Worm (Caenorhabditis elegans) whole organism, midembryonic: ENCODE results near the gene T25G12.3.

ENCODE experiments used
- T22C8.4 ChIP-seq: fragments of 200-800 bp; sonication (Bioruptor generic); IDR thresholded peaks from 2 replicates; pipeline ENCODE4 v1.3.6; 2022; ENCODE audit warnings: missing genetic modification characterization, missing compliant biosample characterization
- cog-1 ChIP-seq: sonication (generic microtip); optimal IDR thresholded peaks from 2 replicates; lab custom pipeline; 2016; ENCODE audit warnings: missing genetic modification characterization, missing compliant biosample characterization
- flt-1 ChIP-seq: fragments of 200-800 bp; sonication (Bioruptor generic); IDR thresholded peaks from 2 replicates; pipeline ENCODE4 v1.3.6; 2022; ENCODE audit warnings: missing genetic modification characterization, missing compliant biosample characterization
- klf-2 ChIP-seq: fragments of 200-800 bp; sonication (Bioruptor generic); conservative IDR thresholded peaks from 2 replicates; pipeline ENCODE4 v1.3.6; 2022; ENCODE audit warnings: missing genetic modification reagents, missing genetic modification characterization, missing compliant biosample characterization
- med-1 ChIP-seq: sonication (generic microtip); optimal IDR thresholded peaks from 2 replicates; lab custom pipeline; 2017; ENCODE audit warnings: missing genetic modification characterization, mild to moderate bottlenecking, missing compliant biosample characterization, antibody characterized with exemption, missing genetic modification reagents; ENCODE audit not compliant: insufficient read depth
- ref-1 ChIP-seq: fragments of 200-800 bp; sonication (Bioruptor generic); conservative IDR thresholded peaks from 2 replicates; pipeline ENCODE4 v1.3.6; 2022; ENCODE audit warnings: missing genetic modification reagents, missing genetic modification characterization, missing compliant biosample characterization
- tab-1 ChIP-seq: fragments of 200-800 bp; sonication (Bioruptor generic); IDR thresholded peaks from 2 replicates; pipeline ENCODE4 v1.3.6; 2022; ENCODE audit warnings: missing genetic modification characterization, missing compliant biosample characterization
- ztf-23 ChIP-seq: fragments of 200-800 bp; sonication (Bioruptor generic); IDR thresholded peaks from 2 replicates; pipeline ENCODE4 v1.3.6; 2022; ENCODE audit warnings: missing genetic modification reagents, missing genetic modification characterization, missing compliant biosample characterization
- ztf-29 ChIP-seq: fragments of 200-800 bp; sonication (Bioruptor generic); IDR thresholded peaks from 2 replicates; pipeline ENCODE4 v1.3.6; 2022; ENCODE audit warnings: missing genetic modification reagents, missing genetic modification characterization, missing compliant biosample characterization

Gene T25G12.3

DNA sequence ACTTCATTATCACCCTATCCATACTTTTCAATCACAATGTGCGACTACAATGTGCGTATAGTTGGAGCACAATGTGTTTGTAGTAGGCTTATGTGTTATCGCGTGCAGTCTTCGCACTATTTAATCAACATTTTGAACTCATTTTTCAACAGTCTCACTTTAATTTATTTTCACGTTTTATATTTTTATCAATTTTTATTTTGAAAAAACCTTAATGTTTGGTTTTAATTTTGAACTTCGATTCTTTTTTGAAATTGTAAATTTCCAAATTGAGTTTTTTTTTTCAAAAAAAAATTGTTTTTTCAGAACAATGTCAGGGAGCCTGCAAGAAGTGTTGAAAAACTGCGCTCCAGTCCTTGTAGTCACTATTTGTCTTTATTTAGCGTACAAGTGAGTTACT, 11.6 kb downstream of the T25G12.3 start, which contains the start of gene T25G12.13:
Gene T25G12.13, plus strand, starts transcription at position 301 of the 400 bp plus-strand sequence.
- no peak for TF ChIP-seq tab-1
- no peak for TF ChIP-seq ztf-23
- TF ChIP-seq flt-1: no peak
- no peak for TF ChIP-seq T22C8.4 (GFP tag; lab: Robert Waterston, UW)
- TF ChIP-seq med-1 (GFP tag; lab: Kevin White, UChicago): no peak

ce11 chrX:17247260-17247659, 15.8 kb downstream of the T25G12.3 start:
- no peak for TF ChIP-seq klf-2 (GFP tag; lab: Robert Waterston, UW)
- no peak for TF ChIP-seq ztf-23
- TF ChIP-seq flt-1: no peak
- TF ChIP-seq T22C8.4 (GFP tag; lab: Robert Waterston, UW): no peak
- no peak for TF ChIP-seq ztf-29
- TF ChIP-seq ref-1 (GFP tag; lab: Robert Waterston, UW): no peak
- no peak for TF ChIP-seq tab-1
- TF ChIP-seq cog-1: no peak
- TF ChIP-seq med-1 (GFP tag; lab: Kevin White, UChicago): no peak

ce11 chrX:17256769-17257168, 25.3 kb downstream of the T25G12.3 start, which contains the start of gene Y40C7B.4:
Y40C7B.4 (minus strand) TSS chrX:17256787.
- no peak for TF ChIP-seq T22C8.4 (GFP tag; lab: Robert Waterston, UW)
- no peak for TF ChIP-seq ztf-23
- TF ChIP-seq med-1 (GFP tag; lab: Kevin White, UChicago): no peak
- TF ChIP-seq tab-1: no peak
- TF ChIP-seq ref-1 (GFP tag; lab: Robert Waterston, UW): no peak
- TF ChIP-seq cog-1: no peak
- no peak for TF ChIP-seq ztf-29
- no peak for TF ChIP-seq klf-2 (GFP tag; lab: Robert Waterston, UW)
- no peak for TF ChIP-seq flt-1
